Worm (Caenorhabditis elegans): Measurements from ENCODE around the gene cut-3.

cut-3 gene

ce11 chrII:8446731-8447130, at the start of gene cut-3:
Gene cut-3 (minus strand): TSS chrII:8446831.
- no peak for TF ChIP-seq lin-15B (tag; optimal IDR thresholded peaks at IDR 0.05)
- no peak for TF ChIP-seq hmg-11 (tag; optimal IDR thresholded peaks at IDR 0.05)
- TF ChIP-seq fkh-10 (GFP tag; optimal IDR thresholded peaks at IDR 0.05) = no peak
- no peak for TF ChIP-seq nhr-11 (tag; optimal IDR thresholded peaks at IDR 0.05)
- no peak for TF ChIP-seq egl-5 (tag; optimal IDR thresholded peaks at IDR 0.05)
- TF ChIP-seq egl-27 (tag; optimal IDR thresholded peaks at IDR 0.05) = no peak
- no peak for TF ChIP-seq nhr-67 (tag; optimal IDR thresholded peaks at IDR 0.05)
- no peak for TF ChIP-seq skn-1 (tag; optimal IDR thresholded peaks at IDR 0.05)

- TF ChIP-seq fos-1 (tag; optimal IDR thresholded peaks at IDR 0.05) = no peak
- TF ChIP-seq egl-5 (tag; optimal IDR thresholded peaks at IDR 0.05) = peak; percentile 13
- TF ChIP-seq nhr-25 (tag; optimal IDR thresholded peaks at IDR 0.05) = no peak
- peak; percentile 31 for TF ChIP-seq lin-39 (tag; optimal IDR thresholded peaks at IDR 0.05)
- TF ChIP-seq R02D3.7 (tag; optimal IDR thresholded peaks at IDR 0.05) = no peak
Observed at ce11 chrII:8496184-8496583, 49.6 kb upstream of the cut-3 start.

ce11 chrII:8494228-8494717, 47.6 kb upstream of the cut-3 start, which contains the start of gene M05D6.9:
Gene M05D6.9 (plus strand): TSS chrII:8494278.
- no peak for TF ChIP-seq fkh-2 (tag; optimal IDR thresholded peaks at IDR 0.05)
- peak; percentile 1 for TF ChIP-seq nhr-25 (tag; optimal IDR thresholded peaks at IDR 0.05)
- TF ChIP-seq elt-1 (tag; optimal IDR thresholded peaks at IDR 0.05) = peak; percentile 51

- TF ChIP-seq mdl-1 (tag; optimal IDR thresholded peaks at IDR 0.05) (no peak), lsy-12 (tag; optimal IDR thresholded peaks at IDR 0.05) (no peak), pqm-1 (tag; optimal IDR thresholded peaks at IDR 0.05) (no peak), ceh-28 (tag; optimal IDR thresholded peaks at IDR 0.05) (no peak), nhr-43 (tag; optimal IDR thresholded peaks at IDR 0.05; ENCODE audit: poor library complexity, severe bottlenecking) (no peak), elt-3 (tag; optimal IDR thresholded peaks at IDR 0.05) (no peak), lin-15B (tag; optimal IDR thresholded peaks at IDR 0.05) (no peak), ztf-4 (tag; optimal IDR thresholded peaks at IDR 0.05) (no peak), nhr-77 (tag; optimal IDR thresholded peaks at IDR 0.05) (no peak), nhr-237 (tag; optimal IDR thresholded peaks at IDR 0.05) (no peak)
Observed at ce11 chrII:8488123-8488522, 41.5 kb upstream of the cut-3 start.

ce11 chrII:8485603-8486002, 39.0 kb upstream of the cut-3 start, which contains the start of gene gbh-2:
Gene gbh-2 (plus strand): TSS chrII:8485879.
- TF ChIP-seq ztf-4 (tag; optimal IDR thresholded peaks at IDR 0.05) (peak; percentile 48), elt-1 (tag; optimal IDR thresholded peaks at IDR 0.05) (no peak), nhr-43 (tag; optimal IDR thresholded peaks at IDR 0.05; ENCODE audit: poor library complexity, severe bottlenecking) (peak; percentile 46), lin-15B (tag; optimal IDR thresholded peaks at IDR 0.05) (no peak), snpc-4 (tag; optimal IDR thresholded peaks at IDR 0.05) (peak; percentile 9), jun-1 (tag; optimal IDR thresholded peaks at IDR 0.05) (peak; percentile 16), fkh-2 (tag; optimal IDR thresholded peaks at IDR 0.05) (no peak), pqm-1 (tag; optimal IDR thresholded peaks at IDR 0.05) (peak; percentile 95), elt-2 (tag; optimal IDR thresholded peaks at IDR 0.05) (peak; percentile 93), nhr-25 (tag; optimal IDR thresholded peaks at IDR 0.05) (peak; percentile 63), nhr-23 (tag; optimal IDR thresholded peaks at IDR 0.05) (peak; percentile 42), skn-1 (tag; optimal IDR thresholded peaks at IDR 0.05) (peak; percentile 67), pha-4 (tag; optimal IDR thresholded peaks at IDR 0.05) (peak; percentile 11), mml-1 (tag; optimal IDR thresholded peaks at IDR 0.05) (no peak)

ce11 chrII:8484546-8484945, 37.9 kb upstream of the cut-3 start:
- TF ChIP-seq fkh-2 (tag; optimal IDR thresholded peaks at IDR 0.05) (no peak), mdl-1 (tag; optimal IDR thresholded peaks at IDR 0.05) (no peak), skn-1 (tag; optimal IDR thresholded peaks at IDR 0.05) (peak; percentile 32), fkh-10 (GFP tag; optimal IDR thresholded peaks at IDR 0.05) (no peak), nhr-11 (tag; optimal IDR thresholded peaks at IDR 0.05) (peak; percentile 33), hmg-11 (tag; optimal IDR thresholded peaks at IDR 0.05) (no peak), lsy-12 (tag; optimal IDR thresholded peaks at IDR 0.05) (no peak), zag-1 (tag; optimal IDR thresholded peaks at IDR 0.05) (no peak), unc-62 (GFP tag; optimal IDR thresholded peaks at IDR 0.05) (no peak), pqm-1 (tag; optimal IDR thresholded peaks at IDR 0.05) (peak; percentile 88), nfya-1 (tag; optimal IDR thresholded peaks at IDR 0.05; ENCODE audit: insufficient read depth) (peak; percentile 26), tbx-2 (tag; optimal IDR thresholded peaks at IDR 0.05) (no peak), egl-27 (tag; optimal IDR thresholded peaks at IDR 0.05) (no peak), nhr-23 (tag; optimal IDR thresholded peaks at IDR 0.05) (no peak), ztf-11 (tag; optimal IDR thresholded peaks at IDR 0.05) (no peak), nhr-76 (tag; optimal IDR thresholded peaks at IDR 0.05) (no peak), ama-1 (optimal IDR thresholded peaks at IDR 0.05) (no peak), nhr-25 (tag; optimal IDR thresholded peaks at IDR 0.05) (peak; percentile 26), fos-1 (tag; optimal IDR thresholded peaks at IDR 0.05) (no peak), elt-1 (tag; optimal IDR thresholded peaks at IDR 0.05) (no peak), egl-5 (tag; optimal IDR thresholded peaks at IDR 0.05) (no peak), elt-2 (tag; optimal IDR thresholded peaks at IDR 0.05) (peak; percentile 96), R02D3.7 (tag; optimal IDR thresholded peaks at IDR 0.05) (no peak), nhr-43 (tag; optimal IDR thresholded peaks at IDR 0.05; ENCODE audit: poor library complexity, severe bottlenecking) (peak; percentile 5), ceh-9 (tag; optimal IDR thresholded peaks at IDR 0.05) (no peak), jun-1 (tag; optimal IDR thresholded peaks at IDR 0.05) (peak; percentile 33), pha-4 (tag; optimal IDR thresholded peaks at IDR 0.05) (peak; percentile 67), ceh-82 (tag; optimal IDR thresholded peaks at IDR 0.05) (no peak), lin-39 (tag; optimal IDR thresholded peaks at IDR 0.05) (no peak), ztf-4 (tag; optimal IDR thresholded peaks at IDR 0.05) (no peak), ceh-28 (tag; optimal IDR thresholded peaks at IDR 0.05) (peak; percentile 31), lin-15B (tag; optimal IDR thresholded peaks at IDR 0.05) (no peak)
